3 fruit fly cellular contexts compared by ENCODE assay signal in the genomic region with DNA sequence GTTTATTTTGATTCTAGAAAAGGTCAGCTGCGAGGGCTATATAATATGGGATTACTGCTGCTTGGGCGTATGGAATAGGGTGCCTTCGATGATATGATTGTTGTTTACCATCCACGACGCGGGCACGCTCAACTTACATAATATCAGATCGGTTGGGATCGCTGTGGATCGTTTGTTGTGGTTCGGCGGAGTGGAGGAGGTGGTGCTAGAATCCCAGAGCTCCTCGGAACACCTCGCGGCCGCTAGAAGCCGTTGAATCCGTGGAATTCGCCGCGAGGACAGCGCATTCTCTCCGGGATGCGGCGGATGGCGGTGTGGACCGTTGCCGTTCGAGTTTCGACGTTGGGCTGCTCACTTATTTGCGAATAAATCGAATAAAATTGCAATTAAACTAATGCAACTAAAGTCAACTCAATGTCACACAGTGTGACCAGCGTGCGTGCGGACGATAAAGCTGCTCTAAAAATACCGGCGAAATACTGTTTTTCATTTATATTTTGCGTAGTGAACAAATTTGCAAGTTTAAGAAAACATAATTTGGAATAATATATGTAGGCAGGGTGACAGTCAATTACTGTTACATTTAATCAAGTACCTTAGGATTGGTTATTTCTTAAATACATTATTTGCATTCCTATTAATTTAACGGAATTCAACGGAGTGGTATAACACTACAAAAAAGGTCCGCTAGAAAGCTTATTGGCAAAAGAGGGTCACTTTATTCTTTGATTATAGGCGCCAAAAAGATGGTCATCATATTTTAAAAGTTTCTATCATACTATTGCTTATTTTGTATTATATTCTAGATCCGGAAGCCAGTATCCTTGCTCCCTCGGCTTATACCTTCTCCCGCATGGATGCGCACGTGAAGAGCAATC.
TF ChIP-seq lines count a peak whose summit lies in the region.

A gene (minus strand): TSS at position 432 of the 878 bp plus-strand sequence.

- peak; percentile 25 for TF ChIP-seq CTCF in whole organism, embryonic (GFP tag; optimal IDR thresholded peaks at IDR 0.05; lab: Kevin White, UChicago)

TF ChIP-seq in whole organism, adult, 20 proteins besides CTCF, POLR2A, EP300 and RAD21:
- TF ChIP-seq Mnt (GFP tag; optimal IDR thresholded peaks at IDR 0.05; lab: Kevin White, UChicago) (peak; percentile 71), cic (GFP tag; optimal IDR thresholded peaks at IDR 0.05; lab: Kevin White, UChicago) (peak; percentile 39), CG1620 (GFP tag; optimal IDR thresholded peaks at IDR 0.05; lab: Kevin White, UChicago) (no peak), bab1 (GFP tag; optimal IDR thresholded peaks at IDR 0.05; lab: Kevin White, UChicago) (peak; percentile 12)
TF ChIP-seq in whole organism, adult: peak in this region for 3.

TF ChIP-seq in whole organism, embryonic, 481 proteins besides CTCF, POLR2A, EP300 and RAD21 (continues in another document):
- TF ChIP-seq unpg (GFP tag; optimal IDR thresholded peaks at IDR 0.05; lab: Kevin White, UChicago) (no peak), BEAF-32 (GFP tag; optimal IDR thresholded peaks at IDR 0.05; lab: Kevin White, UChicago) (peak; percentile 35), yki (optimal IDR thresholded peaks at IDR 0.05; lab: Kevin White, UChicago) (no peak), Trl (optimal IDR thresholded peaks at IDR 0.05; lab: Kevin White, UChicago) (no peak), Trl (GFP tag; optimal IDR thresholded peaks at IDR 0.05; lab: Kevin White, UChicago) (no peak), Deaf1 (tag; optimal IDR thresholded peaks at IDR 0.05; lab: Kevin White, UChicago) (no peak), gem (tag; optimal IDR thresholded peaks at IDR 0.05; lab: Kevin White, UChicago) (no peak), CG10979 (tag; optimal IDR thresholded peaks at IDR 0.05; lab: Kevin White, UChicago) (no peak), pita (GFP tag; optimal IDR thresholded peaks at IDR 0.05; lab: Kevin White, UChicago) (no peak), CG12071 (GFP tag; optimal IDR thresholded peaks at IDR 0.05; lab: Kevin White, UChicago) (no peak), Kr (GFP tag; optimal IDR thresholded peaks at IDR 0.05; lab: Kevin White, UChicago) (no peak), CG7786 (GFP tag; optimal IDR thresholded peaks at IDR 0.05; lab: Kevin White, UChicago) (no peak), CG8924 (tag; optimal IDR thresholded peaks at IDR 0.05; lab: Kevin White, UChicago) (no peak), grn (GFP tag; optimal IDR thresholded peaks at IDR 0.05; lab: Kevin White, UChicago) (no peak), CG18262 (tag; optimal IDR thresholded peaks at IDR 0.05; lab: Kevin White, UChicago) (no peak), crol (GFP tag; IDR thresholded peaks at IDR 0.05; lab: Robert Waterston, UW) (peak; percentile 57; the same call in 1 of the 2 replicates), D (optimal IDR thresholded peaks at IDR 0.05; lab: Kevin White, UChicago) (no peak), D (GFP tag; optimal IDR thresholded peaks at IDR 0.05; lab: Kevin White, UChicago) (no peak), CG33213 (GFP tag; optimal IDR thresholded peaks at IDR 0.05; lab: Kevin White, UChicago) (no peak), Fer1 (GFP tag; optimal IDR thresholded peaks at IDR 0.05; lab: Kevin White, UChicago) (no peak), Myb (GFP tag; optimal IDR thresholded peaks at IDR 0.05; lab: Kevin White, UChicago) (peak; percentile 21), Ets65A (GFP tag; lab: Kevin White, UChicago) (no peak), dan (GFP tag; IDR thresholded peaks at IDR 0.05; lab: Robert Waterston, UW) (no peak), stwl (tag; optimal IDR thresholded peaks at IDR 0.05; lab: Kevin White, UChicago) (peak; percentile 25), en (GFP tag; optimal IDR thresholded peaks at IDR 0.05; lab: Kevin White, UChicago) (no peak), shn (GFP tag; optimal IDR thresholded peaks at IDR 0.05; lab: Kevin White, UChicago) (no peak), tll (GFP tag; optimal IDR thresholded peaks at IDR 0.05; lab: Kevin White, UChicago) (peak in 1 of 2 experiments; percentile 86), p53 (GFP tag; optimal IDR thresholded peaks at IDR 0.05; lab: Kevin White, UChicago) (no peak), E2f2 (GFP tag; IDR thresholded peaks at IDR 0.05; lab: Robert Waterston, UW) (peak; percentile 79), nmo (GFP tag; optimal IDR thresholded peaks at IDR 0.05; lab: Kevin White, UChicago) (peak; percentile 22), Dip3 (GFP tag; optimal IDR thresholded peaks at IDR 0.05; lab: Kevin White, UChicago) (no peak), Jarid2 (GFP tag; optimal IDR thresholded peaks at IDR 0.05; lab: Kevin White, UChicago) (no peak), CG17361 (GFP tag; IDR thresholded peaks at IDR 0.05; lab: Robert Waterston, UW) (no peak), B-H2 (GFP tag; optimal IDR thresholded peaks at IDR 0.05; lab: Kevin White, UChicago) (no peak), hth (optimal IDR thresholded peaks at IDR 0.05; lab: Kevin White, UChicago) (no peak), ssp (GFP tag; IDR thresholded peaks at IDR 0.05; lab: Robert Waterston, UW) (no peak), Lhr (GFP tag; optimal IDR thresholded peaks at IDR 0.05; lab: Kevin White, UChicago) (no peak), gfzf (GFP tag; optimal IDR thresholded peaks at IDR 0.05; lab: Kevin White, UChicago) (peak; percentile 83), crc (GFP tag; optimal IDR thresholded peaks at IDR 0.05; lab: Kevin White, UChicago) (no peak), CG4617 (GFP tag; optimal IDR thresholded peaks at IDR 0.05; lab: Kevin White, UChicago; ENCODE audit: borderline replicate concordance) (peak; percentile 9)

TF ChIP-seq in whole organism, prepupa, 60 proteins besides CTCF, POLR2A, EP300 and RAD21:
- TF ChIP-seq vri (GFP tag; optimal IDR thresholded peaks at IDR 0.05; lab: Kevin White, UChicago) (peak; percentile 87), Met (GFP tag; optimal IDR thresholded peaks at IDR 0.05; lab: Kevin White, UChicago) (no peak), svp (GFP tag; lab: Kevin White, UChicago) (peak; percentile 93)
